Fruit fly (Drosophila melanogaster) whole organism, wandering third instar larva: ENCODE measurements around the gene CG14968.

Experiments
- Abd-B ChIP-seq: fragments of >200 bp; optimal IDR thresholded peaks from 2 replicates; lab custom pipeline; 2017; ENCODE audit warnings: missing biosample characterization, missing genetic modification characterization
- CG9705 ChIP-seq: fragments of 200-800 bp; sonication (Bioruptor generic); optimal IDR thresholded peaks from 2 replicates; lab custom pipeline; 2018; ENCODE audit warnings: missing biosample characterization, mild to moderate bottlenecking, missing genetic modification characterization
- CrebA ChIP-seq: fragments of 200-800 bp; sonication (Bioruptor generic); optimal IDR thresholded peaks from 2 replicates; lab custom pipeline; 2016; ENCODE audit warnings: missing biosample characterization, mild to moderate bottlenecking, missing genetic modification characterization, borderline replicate concordance
- Dfd ChIP-seq: fragments of >200 bp; optimal IDR thresholded peaks from 2 replicates; lab custom pipeline; 2017; ENCODE audit warnings: missing biosample characterization, missing genetic modification characterization
- Dif ChIP-seq: fragments of 200-275, 200-300 bp; sonication (Bioruptor generic); optimal IDR thresholded peaks from 2 replicates; lab custom pipeline; 2018; ENCODE audit warnings: missing biosample characterization, missing genetic modification characterization; ENCODE audit not compliant: partially characterized antibody
- GATAd ChIP-seq: sonication (Bioruptor generic); optimal IDR thresholded peaks from 2 replicates; lab custom pipeline; 2016; ENCODE audit warnings: missing biosample characterization, missing genetic modification characterization
- HLH106 ChIP-seq: fragments of 200-800 bp; optimal IDR thresholded peaks from 3 replicates; lab custom pipeline; 2019; ENCODE audit warnings: missing biosample characterization, mild to moderate bottlenecking, missing genetic modification characterization, moderate library complexity
- Hnf4 ChIP-seq: fragments of 200-800 bp; sonication (Bioruptor generic); optimal IDR thresholded peaks from 2 replicates; lab custom pipeline; 2016; ENCODE audit warnings: missing biosample characterization, mild to moderate bottlenecking, missing genetic modification characterization
- Hr83 ChIP-seq: fragments of 200-300 bp; sonication (Bioruptor generic); optimal IDR thresholded peaks from 2 replicates; lab custom pipeline; 2016; ENCODE audit warnings: missing biosample characterization, mild to moderate bottlenecking, missing genetic modification characterization, moderate library complexity; ENCODE audit not compliant: poor library complexity, severe bottlenecking
- Jra ChIP-seq: sonication (Bioruptor generic); optimal IDR thresholded peaks from 2 replicates; lab custom pipeline; 2016; ENCODE audit warnings: missing biosample characterization, missing genetic modification characterization
- Mio ChIP-seq: sonication (Bioruptor generic); optimal IDR thresholded peaks from 2 replicates; lab custom pipeline; 2016; ENCODE audit warnings: missing biosample characterization, missing genetic modification characterization
- Myc ChIP-seq: fragments of >200 bp; optimal IDR thresholded peaks from 2 replicates; lab custom pipeline; 2017
- N ChIP-seq: fragments of >200 bp; optimal IDR thresholded peaks from 2 replicates; lab custom pipeline; 2018; ENCODE audit warnings: missing biosample characterization, missing external identifiers, missing genetic modification characterization
- OdsH ChIP-seq: fragments of 200-800 bp; sonication (Bioruptor generic); optimal IDR thresholded peaks from 2 replicates; lab custom pipeline; 2016; ENCODE audit warnings: missing biosample characterization, mild to moderate bottlenecking, missing genetic modification characterization
- Rel ChIP-seq, 2 experiments: fragments of 200-800 bp; sonication (Bioruptor generic) in 1 of 2; optimal IDR thresholded peaks; 2 replicates in 1 of 2; 3 replicates in 1 of 2; lab custom pipeline; 2016 to 2019; ENCODE audit warnings: mild to moderate bottlenecking in 2 of 2, missing biosample characterization in 2 of 2, missing genetic modification characterization in 2 of 2, moderate library complexity in 1 of 2
- Sp1 ChIP-seq: fragments of 200-800 bp; sonication (Bioruptor generic); optimal IDR thresholded peaks from 3 replicates; lab custom pipeline; 2019; ENCODE audit warnings: missing biosample characterization, mild to moderate bottlenecking, missing genetic modification characterization, moderate library complexity
- Vsx2 ChIP-seq: fragments of 200-300, 225-300 bp; sonication (Bioruptor generic); optimal IDR thresholded peaks from 2 replicates; lab custom pipeline; 2018; ENCODE audit warnings: missing biosample characterization, missing genetic modification characterization; ENCODE audit not compliant: partially characterized antibody
- dl ChIP-seq, 2 experiments: fragments of 175-275, 200-275 bp in 1 of 2; fragments of 200-275 bp in 1 of 2; sonication (Bioruptor generic); optimal IDR thresholded peaks; lab custom pipeline; 2018; ENCODE audit warnings: mild to moderate bottlenecking in 2 of 2, missing biosample characterization in 2 of 2, missing genetic modification characterization in 2 of 2, moderate library complexity in 2 of 2; ENCODE audit not compliant: partially characterized antibody in 2 of 2, insufficient read depth in 1 of 2
- dmrt93B ChIP-seq: fragments of 200-800 bp; sonication (Bioruptor generic); optimal IDR thresholded peaks from 2 replicates; lab custom pipeline; 2018; ENCODE audit warnings: missing biosample characterization, mild to moderate bottlenecking, missing genetic modification characterization
- dsf ChIP-seq: sonication (Bioruptor generic); optimal IDR thresholded peaks from 2 replicates; lab custom pipeline; 2016; ENCODE audit warnings: missing biosample characterization, missing genetic modification characterization, borderline replicate concordance
- ey ChIP-seq: fragments of 200-800 bp; sonication (Bioruptor generic); optimal IDR thresholded peaks from 2 replicates; lab custom pipeline; 2016; ENCODE audit warnings: missing biosample characterization, missing genetic modification characterization
- foxo ChIP-seq, 2 experiments: fragments of 200-800 bp; sonication (Bioruptor generic); optimal IDR thresholded peaks; 2 replicates in 1 of 2; 3 replicates in 1 of 2; lab custom pipeline; 2016 to 2017; ENCODE audit warnings: missing biosample characterization in 2 of 2, missing genetic modification characterization in 2 of 2
- h ChIP-seq: fragments of 200-800 bp; sonication (Bioruptor generic); optimal IDR thresholded peaks from 3 replicates; lab custom pipeline; 2016; ENCODE audit warnings: missing biosample characterization, mild to moderate bottlenecking, missing genetic modification characterization
- jim ChIP-seq: fragments of 175-275, 200-325 bp; sonication (Bioruptor generic); optimal IDR thresholded peaks from 2 replicates; lab custom pipeline; 2016; ENCODE audit warnings: missing biosample characterization, mild to moderate bottlenecking, missing genetic modification characterization
- lola ChIP-seq: fragments of >200 bp; optimal IDR thresholded peaks from 2 replicates; lab custom pipeline; 2017; ENCODE audit warnings: missing biosample characterization, missing genetic modification characterization
- pan ChIP-seq: fragments of >200 bp; optimal IDR thresholded peaks from 2 replicates; lab custom pipeline; 2017
- psq ChIP-seq: fragments of 200-800 bp; sonication (Bioruptor generic); optimal IDR thresholded peaks from 3 replicates; lab custom pipeline; 2017; ENCODE audit warnings: missing biosample characterization, mild to moderate bottlenecking, missing genetic modification characterization, moderate library complexity
- rgr ChIP-seq: fragments of 200-800 bp; sonication (Bioruptor generic); optimal IDR thresholded peaks from 3 replicates; lab custom pipeline; 2016; ENCODE audit warnings: missing biosample characterization, mild to moderate bottlenecking, missing genetic modification characterization
- sage ChIP-seq: fragments of 200-800 bp; sonication (Bioruptor generic); optimal IDR thresholded peaks from 2 replicates; lab custom pipeline; 2016; ENCODE audit warnings: missing biosample characterization, mild to moderate bottlenecking, missing genetic modification characterization
- tai ChIP-seq: sonication (Bioruptor generic); optimal IDR thresholded peaks from 2 replicates; lab custom pipeline; 2016; ENCODE audit warnings: missing biosample characterization, missing genetic modification characterization
- usp ChIP-seq: fragments of >200 bp; optimal IDR thresholded peaks from 2 replicates; lab custom pipeline; 2017; ENCODE audit warnings: missing biosample characterization, missing genetic modification characterization
- woc ChIP-seq: sonication (Bioruptor generic); optimal IDR thresholded peaks from 2 replicates; lab custom pipeline; 2016; ENCODE audit warnings: missing biosample characterization, mild to moderate bottlenecking, missing genetic modification characterization

Gene CG14968

DNA sequence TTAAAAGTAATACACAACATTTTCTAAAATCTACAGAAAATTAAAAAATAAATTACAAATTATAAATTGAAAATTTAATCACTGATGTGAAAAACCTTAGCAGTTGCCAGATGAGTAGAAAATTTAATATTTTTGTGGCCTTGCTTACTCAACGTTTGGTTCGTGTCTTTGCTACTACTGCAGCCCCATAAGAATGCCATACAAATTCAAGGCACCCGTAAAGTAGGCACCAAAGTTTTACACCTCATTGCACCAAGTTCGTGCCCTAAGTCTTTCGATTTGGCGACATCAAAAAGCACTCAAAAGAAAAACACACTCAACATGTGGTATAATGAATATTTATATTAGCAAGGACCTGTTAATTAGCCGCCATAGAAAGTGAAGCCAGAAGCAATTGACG is 26.0 kb downstream of the CG14968 start:
- TF ChIP-seq Vsx2 (GFP tag; lab: Kevin White, UChicago) (peak; percentile 73), dmrt93B (no peak), Sp1 (no peak), Myc (lab: Kevin White, UChicago) (peak; percentile 45), jim (no peak), dsf (no peak), N (GFP tag; lab: Kevin White, UChicago) (peak; percentile 29)

DNA sequence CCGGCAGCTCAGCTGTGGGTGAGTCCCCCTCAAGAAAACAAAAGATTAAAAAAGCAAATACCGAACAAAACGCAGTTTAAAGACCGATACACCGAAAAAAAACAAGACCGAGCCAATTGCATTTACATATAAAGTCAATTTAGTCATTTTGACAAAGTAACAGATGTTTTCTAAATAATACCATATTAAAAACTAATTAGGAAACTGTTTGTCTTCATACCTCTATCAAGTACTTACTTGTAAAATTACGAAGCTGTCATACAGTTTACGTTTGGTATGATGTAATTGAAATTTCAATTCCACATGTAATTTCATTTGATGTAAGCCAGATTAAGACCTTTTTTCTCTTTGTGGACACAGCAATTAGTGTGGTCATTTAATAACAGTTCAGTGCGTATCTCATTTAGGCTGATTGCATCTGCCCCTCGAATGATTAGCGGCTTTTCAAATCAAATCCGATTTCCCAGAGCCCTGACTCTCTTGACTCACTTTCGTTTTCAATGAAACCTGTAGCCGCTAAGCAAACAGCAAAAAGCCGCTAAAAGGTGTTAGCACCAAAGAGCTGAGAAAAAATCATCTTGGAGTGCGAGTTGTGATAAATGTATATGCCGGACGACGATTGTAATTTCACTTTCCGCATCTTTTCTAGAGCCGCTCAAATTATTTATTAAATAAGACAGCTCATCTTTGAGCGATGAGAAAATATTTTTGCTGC is 28.3 kb downstream of the CG14968 start:
- TF ChIP-seq GATAd (GFP tag; lab: Kevin White, UChicago) (no peak), Rel (GFP tag; optimal IDR thresholded peaks at IDR 0.05; lab: Kevin White, UChicago) (no peak), Rel (tag; optimal IDR thresholded peaks at IDR 0.05; lab: Kevin White, UChicago) (peak; percentile 8)

dm6 chr3L:3270736-3271135 is 32.2 kb downstream of the CG14968 start, which contains the start of gene CG14960:
TSS of gene CG14960 (plus strand) at chr3L:3271036.
- TF ChIP-seq psq (GFP tag; lab: Kevin White, UChicago) (no peak), CrebA (GFP tag; lab: Kevin White, UChicago) (no peak), GATAd (GFP tag; lab: Kevin White, UChicago) (no peak), rgr (no peak), Abd-B (GFP tag; lab: Kevin White, UChicago) (no peak), sage (GFP tag; lab: Kevin White, UChicago) (no peak), Myc (lab: Kevin White, UChicago) (no peak), Dfd (no peak), ey (GFP tag; lab: Kevin White, UChicago) (no peak), h (GFP tag; lab: Kevin White, UChicago) (no peak), HLH106 (no peak), tai (GFP tag; lab: Kevin White, UChicago) (no peak), lola (GFP tag; lab: Kevin White, UChicago) (no peak), Hr83 (GFP tag; lab: Kevin White, UChicago) (no peak), woc (GFP tag; lab: Kevin White, UChicago) (no peak), CG9705 (GFP tag; lab: Kevin White, UChicago) (no peak), Rel (GFP tag; optimal IDR thresholded peaks at IDR 0.05; lab: Kevin White, UChicago) (no peak), Rel (tag; optimal IDR thresholded peaks at IDR 0.05; lab: Kevin White, UChicago) (no peak), Mio (GFP tag; lab: Kevin White, UChicago) (no peak), jim (no peak), OdsH (no peak)

DNA sequence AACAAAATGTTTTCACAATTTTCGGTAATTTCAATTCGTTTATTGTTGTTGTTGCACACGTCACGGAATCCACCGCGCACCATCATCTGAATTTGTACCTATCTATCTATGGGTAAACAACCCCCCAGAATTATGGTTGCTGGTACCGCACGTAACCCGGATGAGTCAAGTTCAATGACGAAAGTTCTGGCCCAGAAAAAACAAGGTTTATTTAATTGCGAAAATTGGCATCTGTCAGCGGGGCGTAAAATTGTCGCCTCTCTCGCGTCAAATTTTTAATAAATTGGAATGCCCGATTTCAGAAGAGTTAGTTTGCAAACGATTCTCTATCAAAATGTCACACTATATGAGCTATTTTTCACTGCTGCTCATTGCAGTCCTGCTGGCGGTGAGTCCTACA is 34.8 kb downstream of the CG14968 start, which contains the start of gene CG34265:
Gene CG34265, plus strand, starts transcription at position 301 of the 400 bp plus-strand sequence.
- no peak for TF ChIP-seq Hnf4
- TF ChIP-seq, all 38 proteins: peak for 0

DNA sequence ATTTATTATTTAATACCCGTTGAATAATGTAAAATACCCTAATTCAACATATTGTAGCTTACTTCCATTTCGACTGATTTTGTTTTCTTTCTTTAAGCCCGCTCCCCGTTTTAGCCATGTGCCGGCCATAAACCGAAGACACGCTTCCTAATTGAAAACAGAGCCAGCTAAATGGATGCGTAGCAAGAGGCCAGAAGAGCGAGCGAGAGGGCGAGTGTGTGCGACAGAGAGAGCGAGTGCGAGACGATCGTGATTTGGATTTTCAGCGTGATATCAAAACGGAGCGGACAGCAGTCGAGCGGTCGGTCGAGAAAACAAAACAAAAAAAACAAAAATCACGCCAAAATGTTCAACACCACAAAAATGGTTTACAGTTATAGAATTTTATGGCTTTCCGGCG is 36.6 kb downstream of the CG14968 start:
- TF ChIP-seq dl (GFP tag; optimal IDR thresholded peaks at IDR 0.05; lab: Kevin White, UChicago; ENCODE audit: insufficient read depth in 1 of 2, partially characterized antibody in 2 of 2), result no peak
- no peak for TF ChIP-seq Mio (GFP tag; lab: Kevin White, UChicago)
- TF ChIP-seq foxo (GFP tag; optimal IDR thresholded peaks at IDR 0.05; lab: Kevin White, UChicago), result no peak
- no peak for TF ChIP-seq Myc (lab: Kevin White, UChicago)
- TF ChIP-seq Vsx2 (GFP tag; lab: Kevin White, UChicago), result no peak
- no peak for TF ChIP-seq Hnf4
- no peak for TF ChIP-seq Jra (GFP tag; lab: Kevin White, UChicago)
- no peak for TF ChIP-seq pan
- TF ChIP-seq h (GFP tag; lab: Kevin White, UChicago), result no peak
- TF ChIP-seq HLH106, result no peak
- TF ChIP-seq usp (GFP tag; lab: Kevin White, UChicago), result no peak
- TF ChIP-seq tai (GFP tag; lab: Kevin White, UChicago), result no peak
- no peak for TF ChIP-seq rgr
- no peak for TF ChIP-seq Dif (GFP tag; lab: Kevin White, UChicago)
- no peak for TF ChIP-seq Rel (GFP tag; optimal IDR thresholded peaks at IDR 0.05; lab: Kevin White, UChicago)
- no peak for TF ChIP-seq Rel (tag; optimal IDR thresholded peaks at IDR 0.05; lab: Kevin White, UChicago)
